Fruit fly (Drosophila melanogaster) whole organism, embryonic: ENCODE measurements around the gene Agxt.

Experiments used
- Asciz ChIP-seq: fragments of 200-800 bp; sonication (Bioruptor generic); optimal IDR thresholded peaks from 2 replicates; lab custom pipeline; 2017; ENCODE audit warnings: missing biosample characterization, mild to moderate bottlenecking, missing genetic modification characterization, missing genetic modification reagents
- Blimp-1 ChIP-seq: fragments of 200-800 bp; sonication (Bioruptor generic); optimal IDR thresholded peaks from 3 replicates; lab custom pipeline; 2018; ENCODE audit warnings: missing biosample characterization, missing genetic modification characterization, mild to moderate bottlenecking, moderate library complexity, missing genetic modification reagents
- CG10147 ChIP-seq: fragments of 200-800 bp; sonication (Bioruptor generic); optimal IDR thresholded peaks from 2 replicates; lab custom pipeline; 2019; ENCODE audit warnings: missing biosample characterization, mild to moderate bottlenecking, missing genetic modification characterization, moderate library complexity
- CG1024 ChIP-seq: fragments of 200-800 bp; sonication (Bioruptor generic); IDR thresholded peaks from 2 replicates; pipeline ENCODE4 v1.3.6; 2022; ENCODE audit warnings: missing biosample characterization, missing genetic modification characterization
- CG12071 ChIP-seq: fragments of 200-800 bp; sonication (Bioruptor generic); optimal IDR thresholded peaks from 3 replicates; lab custom pipeline; 2018; ENCODE audit warnings: missing biosample characterization, mild to moderate bottlenecking, missing genetic modification characterization
- CG12104 ChIP-seq: fragments of 200-800 bp; sonication (Bioruptor generic); optimal IDR thresholded peaks from 3 replicates; lab custom pipeline; 2016; ENCODE audit warnings: missing biosample characterization, missing genetic modification characterization
- CG12659 ChIP-seq: fragments of 200-800 bp; sonication (Bioruptor generic); optimal IDR thresholded peaks from 3 replicates; lab custom pipeline; 2017; ENCODE audit warnings: mild to moderate bottlenecking, missing biosample characterization, missing genetic modification reagents, missing genetic modification characterization
- CG14441 ChIP-seq: fragments of 200-800 bp; sonication (Bioruptor generic); IDR thresholded peaks from 2 replicates; pipeline ENCODE4 v1.3.6; 2022; ENCODE audit warnings: missing biosample characterization, missing genetic modification characterization
- CG1603 ChIP-seq: fragments of 200-800 bp; sonication (Bioruptor generic); optimal IDR thresholded peaks from 2 replicates; lab custom pipeline; 2019; ENCODE audit warnings: missing biosample characterization, mild to moderate bottlenecking, missing genetic modification characterization, moderate library complexity
- CG1647 ChIP-seq: fragments of 200-800 bp; sonication (Bioruptor generic); optimal IDR thresholded peaks from 3 replicates; lab custom pipeline; 2016; ENCODE audit warnings: missing biosample characterization, missing genetic modification characterization
- CG17385 ChIP-seq: fragments of 200-800 bp; sonication (Bioruptor generic); optimal IDR thresholded peaks from 3 replicates; lab custom pipeline; 2018; ENCODE audit warnings: missing biosample characterization, mild to moderate bottlenecking, missing genetic modification characterization
- CG17612 ChIP-seq: fragments of 200-800 bp; sonication (Bioruptor generic); IDR thresholded peaks from 2 replicates; pipeline ENCODE4 v1.3.6; 2022; ENCODE audit warnings: missing biosample characterization, missing genetic modification characterization
- CG18599 ChIP-seq: fragments of 200-800 bp; sonication (Bioruptor generic); optimal IDR thresholded peaks from 3 replicates; lab custom pipeline; 2017; ENCODE audit warnings: missing biosample characterization, missing genetic modification characterization, mild to moderate bottlenecking, moderate library complexity, missing genetic modification reagents
- CG2889 ChIP-seq: fragments of 200-800 bp; sonication (Bioruptor generic); IDR thresholded peaks from 3 replicates; pipeline ENCODE4 v1.3.6; 2022; ENCODE audit warnings: missing biosample characterization, missing genetic modification characterization
- CG5245 ChIP-seq: fragments of 200-800 bp; sonication (Bioruptor generic); optimal IDR thresholded peaks from 3 replicates; lab custom pipeline; 2016; ENCODE audit warnings: missing biosample characterization, missing genetic modification characterization
- CG6689 ChIP-seq: fragments of 200-800 bp; sonication (Bioruptor generic); IDR thresholded peaks from 2 replicates; pipeline ENCODE4 v1.3.6; 2022; ENCODE audit warnings: missing biosample characterization, missing genetic modification characterization
- CG6765 ChIP-seq: fragments of 200-800 bp; sonication (Bioruptor generic); optimal IDR thresholded peaks from 3 replicates; lab custom pipeline; 2017; ENCODE audit warnings: missing biosample characterization, mild to moderate bottlenecking, missing genetic modification characterization
- CG8281 ChIP-seq: fragments of 200-800 bp; sonication (Bioruptor generic); optimal IDR thresholded peaks from 2 replicates; lab custom pipeline; 2018; ENCODE audit warnings: missing biosample characterization, mild to moderate bottlenecking, missing genetic modification characterization, moderate library complexity
- CG8359 ChIP-seq: fragments of 200-800 bp; sonication (Bioruptor generic); optimal IDR thresholded peaks from 2 replicates; lab custom pipeline; 2017; ENCODE audit warnings: missing biosample characterization, mild to moderate bottlenecking, missing genetic modification characterization, borderline replicate concordance
- CG8388 ChIP-seq: fragments of 200-800 bp; sonication (Bioruptor generic); optimal IDR thresholded peaks from 2 replicates; lab custom pipeline; 2019; ENCODE audit warnings: missing biosample characterization, mild to moderate bottlenecking, missing genetic modification characterization, moderate library complexity
- CG9797 ChIP-seq: fragments of 200-800 bp; sonication (Bioruptor generic); optimal IDR thresholded peaks from 3 replicates; lab custom pipeline; 2018; ENCODE audit warnings: missing biosample characterization, mild to moderate bottlenecking, missing genetic modification characterization
- Dfd ChIP-seq, 2 experiments: fragments of >200 bp; optimal IDR thresholded peaks; 2 replicates each; lab custom pipeline; 2017; ENCODE audit warnings: missing biosample characterization in 2 of 2, missing genetic modification characterization in 2 of 2
- Dp ChIP-seq: fragments of 200-800 bp; sonication (Bioruptor generic); optimal IDR thresholded peaks from 2 replicates; lab custom pipeline; 2018; ENCODE audit warnings: missing biosample characterization, mild to moderate bottlenecking, missing genetic modification characterization, moderate library complexity
- Elba2 ChIP-seq: fragments of 200-800 bp; sonication (Bioruptor generic); optimal IDR thresholded peaks from 3 replicates; lab custom pipeline; 2016; ENCODE audit warnings: missing biosample characterization, missing genetic modification characterization
- HLHmδ ChIP-seq: fragments of 200-800 bp; sonication (Bioruptor generic); optimal IDR thresholded peaks from 2 replicates; lab custom pipeline; 2018; ENCODE audit warnings: missing biosample characterization, mild to moderate bottlenecking, missing genetic modification characterization, moderate library complexity
- Hr3 ChIP-seq: fragments of 200-800 bp; sonication (Bioruptor generic); optimal IDR thresholded peaks from 3 replicates; lab custom pipeline; 2016; ENCODE audit warnings: missing biosample characterization, missing genetic modification characterization
- Lim3 ChIP-seq: fragments of 200-800 bp; sonication (Bioruptor generic); IDR thresholded peaks from 2 replicates; pipeline ENCODE4 v1.3.6; 2022; ENCODE audit warnings: missing biosample characterization, missing genetic modification characterization
- Myb ChIP-seq: fragments of 200-800 bp; sonication (Bioruptor generic); optimal IDR thresholded peaks from 2 replicates; lab custom pipeline; 2016; ENCODE audit warnings: missing biosample characterization, missing genetic modification characterization
- Ptx1 ChIP-seq: fragments of 200-800 bp; sonication (Bioruptor generic); IDR thresholded peaks from 2 replicates; pipeline ENCODE4 v1.3.6; 2022; ENCODE audit warnings: missing biosample characterization, missing genetic modification characterization
- Sox100B ChIP-seq: fragments of 200-800 bp; sonication (Bioruptor generic); optimal IDR thresholded peaks from 3 replicates; lab custom pipeline; 2018; ENCODE audit warnings: missing biosample characterization, mild to moderate bottlenecking, missing genetic modification characterization
- bcd ChIP-seq: fragments of 200-800 bp; sonication (Bioruptor generic); optimal IDR thresholded peaks from 2 replicates; lab custom pipeline; 2017; ENCODE audit warnings: missing biosample characterization, mild to moderate bottlenecking, missing genetic modification characterization
- cato ChIP-seq: fragments of 200-800 bp; sonication (Bioruptor generic); optimal IDR thresholded peaks from 2 replicates; lab custom pipeline; 2016; ENCODE audit warnings: missing biosample characterization, missing genetic modification characterization, borderline replicate concordance
- fd64A ChIP-seq: fragments of 200-800 bp; sonication (Bioruptor generic); optimal IDR thresholded peaks from 3 replicates; lab custom pipeline; 2018; ENCODE audit warnings: missing biosample characterization, mild to moderate bottlenecking, missing genetic modification characterization
- gce ChIP-seq: fragments of 200-800 bp; sonication (Bioruptor generic); IDR thresholded peaks from 3 replicates; pipeline ENCODE4 v1.3.6; 2022; ENCODE audit warnings: missing biosample characterization, missing genetic modification characterization
- gsb-n ChIP-seq: fragments of 200-800 bp; sonication (Bioruptor generic); optimal IDR thresholded peaks from 3 replicates; lab custom pipeline; 2018; ENCODE audit warnings: missing biosample characterization, mild to moderate bottlenecking, missing genetic modification characterization
- hb ChIP-seq: fragments of 200-800 bp; sonication (Bioruptor generic); IDR thresholded peaks from 3 replicates; pipeline ENCODE4 v1.3.6; 2022; ENCODE audit warnings: missing biosample characterization, missing genetic modification characterization; ENCODE audit not compliant: partially characterized antibody
- ken ChIP-seq: fragments of 200-800 bp; sonication (Bioruptor generic); IDR thresholded peaks from 3 replicates; pipeline ENCODE4 v1.3.6; 2022; ENCODE audit warnings: missing biosample characterization, missing genetic modification characterization
- lola ChIP-seq, 3 experiments: fragments of >200 bp in 2 of 3; fragments of 200-800 bp in 1 of 3; sonication (Bioruptor generic) in 1 of 3; optimal IDR thresholded peaks; 2 replicates each; lab custom pipeline; 2017 to 2019; ENCODE audit warnings: missing biosample characterization in 3 of 3, missing genetic modification characterization in 3 of 3, mild to moderate bottlenecking in 1 of 3, moderate library complexity in 1 of 3
- odd ChIP-seq: fragments of 200-800 bp; sonication (Bioruptor generic); optimal IDR thresholded peaks from 2 replicates; lab custom pipeline; 2017; ENCODE audit warnings: missing biosample characterization, mild to moderate bottlenecking, missing genetic modification characterization
- p53 ChIP-seq: fragments of 200-800 bp; sonication (Bioruptor generic); optimal IDR thresholded peaks from 2 replicates; lab custom pipeline; 2016; ENCODE audit warnings: missing biosample characterization, missing genetic modification characterization
- pan ChIP-seq, 4 experiments: fragments of >200 bp in 3 of 4; fragments of 200-800 bp in 1 of 4; sonication (Bioruptor generic) in 1 of 4; optimal IDR thresholded peaks in 3 of 4; IDR thresholded peaks in 1 of 4; 2 replicates each; pipeline versions ENCODE4 v1.3.6 to Lab custom; 2017 to 2022; ENCODE audit warnings: missing biosample characterization in 2 of 4, missing genetic modification characterization in 2 of 4, mixed read lengths in 1 of 4
- pita ChIP-seq: fragments of 200-800 bp; sonication (Bioruptor generic); optimal IDR thresholded peaks from 2 replicates; lab custom pipeline; 2017; ENCODE audit warnings: missing biosample characterization, mild to moderate bottlenecking, missing genetic modification characterization
- pnt ChIP-seq: fragments of 200-800 bp; sonication (Bioruptor generic); optimal IDR thresholded peaks from 3 replicates; lab custom pipeline; 2016; ENCODE audit warnings: missing biosample characterization, missing genetic modification characterization
- salm ChIP-seq: fragments of 200-800 bp; sonication (Bioruptor generic); optimal IDR thresholded peaks from 2 replicates; lab custom pipeline; 2018; ENCODE audit warnings: missing biosample characterization, mild to moderate bottlenecking, missing genetic modification characterization
- sc ChIP-seq, 3 experiments: fragments of >200 bp in 2 of 3; fragments of 200-800 bp in 1 of 3; sonication (Bioruptor generic) in 1 of 3; optimal IDR thresholded peaks; 2 replicates in 2 of 3; 3 replicates in 1 of 3; lab custom pipeline; 2017; ENCODE audit warnings: mild to moderate bottlenecking in 1 of 3, missing biosample characterization in 1 of 3, missing genetic modification characterization in 1 of 3, missing genetic modification reagents in 1 of 3
- sob ChIP-seq: fragments of 200-800 bp; sonication (Bioruptor generic); IDR thresholded peaks from 2 replicates; pipeline ENCODE4 v1.3.6; 2022; ENCODE audit warnings: missing biosample characterization, missing genetic modification characterization
- twi ChIP-seq: fragments of 200-800 bp; optimal IDR thresholded peaks from 2 replicates; lab custom pipeline; 2019; ENCODE audit warnings: missing biosample characterization, mild to moderate bottlenecking, missing genetic modification characterization, moderate library complexity
- unc-4 ChIP-seq: fragments of 200-800 bp; sonication (Bioruptor generic); IDR thresholded peaks from 2 replicates; pipeline ENCODE4 v1.3.6; 2022; ENCODE audit warnings: missing biosample characterization, missing genetic modification characterization; ENCODE audit not compliant: partially characterized antibody

Gene Agxt

dm6 chrX:6533101-6533636 is 4.4 kb downstream of the Agxt start, which contains the start of gene RpL7A (continued):
- TF ChIP-seq CG1024 (GFP tag; lab: Robert Waterston, UW) = peak; percentile 48; the same call in 1 of the 2 replicates
- peak; percentile 79 for TF ChIP-seq ken
- TF ChIP-seq CG10147 = no peak
- peak; percentile 74 for TF ChIP-seq CG12659 (GFP tag; lab: Kevin White, UChicago)
- peak; percentile 95 for TF ChIP-seq HLHmδ (GFP tag; lab: Kevin White, UChicago)
- TF ChIP-seq CG5245 (GFP tag; lab: Kevin White, UChicago) = peak; percentile 56
- no peak for TF ChIP-seq pan (optimal IDR thresholded peaks at IDR 0.05; lab: Kevin White, UChicago)
- TF ChIP-seq pan (GFP tag; optimal IDR thresholded peaks at IDR 0.05 in 1 of 2, IDR thresholded peaks at IDR 0.05 in 1 of 2) = peak in 1 of 2 experiments; percentile 52
- TF ChIP-seq CG8281 (tag; lab: Kevin White, UChicago) = peak; percentile 13
- TF ChIP-seq fd64A = peak; percentile 72
- TF ChIP-seq CG8359 (GFP tag; lab: Kevin White, UChicago) = peak; percentile 41
- TF ChIP-seq odd (GFP tag; lab: Kevin White, UChicago) = peak; percentile 72
- peak; percentile 72 for TF ChIP-seq CG1603 (tag; lab: Kevin White, UChicago)
- no peak for TF ChIP-seq hb (GFP tag; lab: Robert Waterston, UW)
- TF ChIP-seq pita (GFP tag; lab: Kevin White, UChicago) = peak; percentile 73
- peak; percentile 57 for TF ChIP-seq Myb (GFP tag; lab: Kevin White, UChicago)
- TF ChIP-seq Dfd (GFP tag; optimal IDR thresholded peaks at IDR 0.05; lab: Kevin White, UChicago) = no peak
- peak; percentile 23 for TF ChIP-seq Ptx1 (GFP tag; lab: Robert Waterston, UW)
- TF ChIP-seq Blimp-1 (GFP tag; lab: Kevin White, UChicago) = no peak
- TF ChIP-seq twi = peak; percentile 30
- peak; percentile 65 for TF ChIP-seq Sox100B
- peak; percentile 74 for TF ChIP-seq Asciz (GFP tag; lab: Kevin White, UChicago)
- peak; percentile 71 for TF ChIP-seq CG18599 (GFP tag; lab: Kevin White, UChicago)
- TF ChIP-seq CG12071 (GFP tag; lab: Kevin White, UChicago) = peak; percentile 86
- TF ChIP-seq unc-4 (GFP tag; lab: Robert Waterston, UW) = no peak
- TF ChIP-seq CG9797 = peak; percentile 75
- no peak for TF ChIP-seq CG1647
- no peak for TF ChIP-seq CG2889
- TF ChIP-seq p53 = peak; percentile 36
- TF ChIP-seq CG8388 (GFP tag; lab: Kevin White, UChicago) = peak; percentile 22
- no peak; the same call in none of the 2 replicates for TF ChIP-seq sob (GFP tag; lab: Robert Waterston, UW)
- TF ChIP-seq CG17385 (GFP tag; lab: Kevin White, UChicago) = peak; percentile 69
- no peak for TF ChIP-seq sc (optimal IDR thresholded peaks at IDR 0.05; lab: Kevin White, UChicago)
- TF ChIP-seq sc (GFP tag; optimal IDR thresholded peaks at IDR 0.05; lab: Kevin White, UChicago) = peak; percentile 44
- TF ChIP-seq gsb-n (tag; lab: Kevin White, UChicago) = peak; percentile 9
- no peak for TF ChIP-seq pnt (GFP tag; lab: Kevin White, UChicago)
- TF ChIP-seq cato (GFP tag; lab: Kevin White, UChicago) = peak; percentile 4
- TF ChIP-seq Dp = no peak
- peak; percentile 84 for TF ChIP-seq CG6765 (GFP tag; lab: Kevin White, UChicago)
- TF ChIP-seq CG17612 (GFP tag; lab: Robert Waterston, UW) = no peak
- peak; percentile 44 for TF ChIP-seq salm (tag; lab: Kevin White, UChicago)
- peak; percentile 57 for TF ChIP-seq CG12104 (GFP tag; lab: Kevin White, UChicago)
- TF ChIP-seq lola (GFP tag; optimal IDR thresholded peaks at IDR 0.05; lab: Kevin White, UChicago) = peak in 1 of 3 experiments; percentile 2
- no peak for TF ChIP-seq Elba2 (GFP tag; lab: Kevin White, UChicago)
- peak; percentile 11 for TF ChIP-seq Hr3 (GFP tag; lab: Kevin White, UChicago)
- TF ChIP-seq gce (GFP tag; lab: Robert Waterston, UW) = peak; percentile 79; the same call in 2 of the 3 replicates
- peak; percentile 74 for TF ChIP-seq bcd (GFP tag; lab: Kevin White, UChicago)
- peak; percentile 40; the same call in 1 of the 2 replicates for TF ChIP-seq CG14441 (GFP tag; lab: Robert Waterston, UW)
- TF ChIP-seq CG6689 (GFP tag; lab: Robert Waterston, UW) = no peak
- no peak for TF ChIP-seq Lim3 (GFP tag; lab: Robert Waterston, UW)
